Fruit fly (Drosophila melanogaster) whole organism, prepupa: Measurements from ENCODE around the gene CG3408.

Source experiments
- CG10631 ChIP-seq: fragments of 200-800 bp; sonication (Bioruptor generic); optimal IDR thresholded peaks from 2 replicates; lab custom pipeline; 2016; ENCODE audit warnings: missing biosample characterization, missing genetic modification characterization
- CG10669 ChIP-seq: fragments of 200-800 bp; sonication (Bioruptor generic); optimal IDR thresholded peaks from 3 replicates; lab custom pipeline; 2018; ENCODE audit warnings: missing biosample characterization, mild to moderate bottlenecking, missing genetic modification characterization, moderate library complexity
- CG11294 ChIP-seq: fragments of 200-800 bp; sonication (Bioruptor generic); IDR thresholded peaks from 2 replicates; pipeline ENCODE4 v1.3.6; 2022; ENCODE audit warnings: missing biosample characterization, missing genetic modification characterization
- CG11762 ChIP-seq: fragments of 200-800 bp; sonication (Bioruptor generic); optimal IDR thresholded peaks from 3 replicates; lab custom pipeline; 2016; ENCODE audit warnings: missing biosample characterization, missing genetic modification characterization; ENCODE audit not compliant: insufficient read depth
- CG11902 ChIP-seq: fragments of 200-800 bp; sonication (Bioruptor generic); optimal IDR thresholded peaks from 3 replicates; lab custom pipeline; 2016; ENCODE audit warnings: missing biosample characterization, missing genetic modification characterization
- CG15336 ChIP-seq: fragments of 200-800 bp; sonication (Bioruptor generic); IDR thresholded peaks from 2 replicates; pipeline ENCODE4 v1.3.6; 2022; ENCODE audit warnings: missing biosample characterization, missing genetic modification characterization
- CG1621 ChIP-seq: fragments of 200-800 bp; sonication (Bioruptor generic); optimal IDR thresholded peaks from 3 replicates; lab custom pipeline; 2018; ENCODE audit warnings: missing biosample characterization, mild to moderate bottlenecking, missing genetic modification characterization
- CG16779 ChIP-seq: fragments of 200-800 bp; sonication (Bioruptor generic); optimal IDR thresholded peaks from 3 replicates; lab custom pipeline; 2017; ENCODE audit warnings: missing biosample characterization, mild to moderate bottlenecking, missing genetic modification characterization
- CG3032 ChIP-seq: fragments of 200-800 bp; optimal IDR thresholded peaks from 2 replicates; lab custom pipeline; 2019; ENCODE audit warnings: missing biosample characterization, mild to moderate bottlenecking, missing genetic modification characterization, moderate library complexity
- CG31627 ChIP-seq: fragments of 200-800 bp; sonication (Bioruptor generic); optimal IDR thresholded peaks from 3 replicates; lab custom pipeline; 2016; ENCODE audit warnings: missing biosample characterization, missing genetic modification characterization
- CG32006 ChIP-seq: fragments of 200-800 bp; sonication (Bioruptor generic); optimal IDR thresholded peaks from 3 replicates; lab custom pipeline; 2017; ENCODE audit warnings: missing biosample characterization, mild to moderate bottlenecking, missing genetic modification characterization
- CG3919 ChIP-seq: fragments of 200-800 bp; sonication (Bioruptor generic); optimal IDR thresholded peaks from 3 replicates; lab custom pipeline; 2016; ENCODE audit warnings: missing biosample characterization, missing genetic modification characterization
- CG4318 ChIP-seq: fragments of 200-800 bp; sonication (Bioruptor generic); optimal IDR thresholded peaks from 3 replicates; lab custom pipeline; 2017; ENCODE audit warnings: missing biosample characterization, mild to moderate bottlenecking, missing genetic modification characterization
- CG6163 ChIP-seq: fragments of 200-800 bp; sonication (Bioruptor generic); IDR thresholded peaks from 3 replicates; pipeline ENCODE4 v1.3.6; 2022; ENCODE audit warnings: missing biosample characterization, missing genetic modification characterization
- CG6276 ChIP-seq: fragments of 200-800 bp; sonication (Bioruptor generic); optimal IDR thresholded peaks from 2 replicates; lab custom pipeline; 2017; ENCODE audit warnings: missing biosample characterization, mild to moderate bottlenecking, missing genetic modification characterization
- CG6808 ChIP-seq: fragments of 200-800 bp; sonication (Bioruptor generic); optimal IDR thresholded peaks from 3 replicates; lab custom pipeline; 2017; ENCODE audit warnings: missing biosample characterization, missing genetic modification characterization, mild to moderate bottlenecking, moderate library complexity, missing genetic modification reagents
- CG8119 ChIP-seq: fragments of 200-800 bp; sonication (Bioruptor generic); IDR thresholded peaks from 3 replicates; pipeline ENCODE4 v1.3.6; 2022; ENCODE audit warnings: missing biosample characterization, missing genetic modification characterization
- CG8632 ChIP-seq: fragments of 200-800 bp; sonication (Bioruptor generic); optimal IDR thresholded peaks from 3 replicates; lab custom pipeline; 2016; ENCODE audit warnings: missing biosample characterization, missing genetic modification characterization
- CG9139 ChIP-seq: fragments of 200-800 bp; sonication (Bioruptor generic); optimal IDR thresholded peaks from 3 replicates; lab custom pipeline; 2017; ENCODE audit warnings: missing biosample characterization, mild to moderate bottlenecking, missing genetic modification characterization
- Eip75B ChIP-seq: fragments of 200-800 bp; sonication (Bioruptor generic); optimal IDR thresholded peaks from 3 replicates; lab custom pipeline; 2016; ENCODE audit warnings: missing biosample characterization, missing genetic modification characterization
- Eip78C ChIP-seq: fragments of 200-800 bp; sonication (Bioruptor generic); peaks from one replicate; lab custom pipeline; 2016; ENCODE audit warnings: missing biosample characterization, missing genetic modification characterization
- Eip93F ChIP-seq: fragments of 200-800 bp; sonication (Bioruptor generic); optimal IDR thresholded peaks from 2 replicates; lab custom pipeline; 2016; ENCODE audit warnings: missing biosample characterization, mild to moderate bottlenecking, missing genetic modification characterization
- Ets21C ChIP-seq: fragments of 200-800 bp; sonication (Bioruptor generic); optimal IDR thresholded peaks from 3 replicates; lab custom pipeline; 2016; ENCODE audit warnings: missing biosample characterization, missing genetic modification characterization
- Ets96B ChIP-seq: fragments of 200-800 bp; optimal IDR thresholded peaks from 2 replicates; lab custom pipeline; 2019; ENCODE audit warnings: missing biosample characterization, mild to moderate bottlenecking, missing genetic modification characterization, moderate library complexity
- Gug ChIP-seq: fragments of 200-800 bp; sonication (Bioruptor generic); IDR thresholded peaks from 2 replicates; pipeline ENCODE4 v1.3.6; 2022; ENCODE audit warnings: missing biosample characterization, missing genetic modification characterization
- Hr38 ChIP-seq: sonication (Bioruptor generic); optimal IDR thresholded peaks from 2 replicates; lab custom pipeline; 2016; ENCODE audit warnings: missing biosample characterization, missing genetic modification characterization
- Hr4 ChIP-seq: fragments of 200-800 bp; sonication (Bioruptor generic); optimal IDR thresholded peaks from 3 replicates; lab custom pipeline; 2016; ENCODE audit warnings: missing biosample characterization, missing genetic modification characterization
- Met ChIP-seq: fragments of 200-800 bp; sonication (Bioruptor generic); optimal IDR thresholded peaks from 3 replicates; lab custom pipeline; 2016; ENCODE audit warnings: missing biosample characterization, missing genetic modification characterization
- OdsH ChIP-seq: fragments of 200-800 bp; sonication (Bioruptor generic); optimal IDR thresholded peaks from 3 replicates; lab custom pipeline; 2016; ENCODE audit warnings: missing biosample characterization, missing genetic modification characterization
- Smox ChIP-seq: fragments of 200-800 bp; sonication (Bioruptor generic); optimal IDR thresholded peaks from 3 replicates; lab custom pipeline; 2016; ENCODE audit warnings: missing biosample characterization, missing genetic modification characterization
- Sox14 ChIP-seq: fragments of 200-800 bp; sonication (Bioruptor generic); optimal IDR thresholded peaks from 3 replicates; lab custom pipeline; 2016; ENCODE audit warnings: missing biosample characterization, missing genetic modification characterization
- achi ChIP-seq: fragments of 200-800 bp; sonication (Bioruptor generic); optimal IDR thresholded peaks from 3 replicates; lab custom pipeline; 2016; ENCODE audit warnings: missing biosample characterization, missing genetic modification characterization
- cyc ChIP-seq: fragments of 200-800 bp; sonication (Bioruptor generic); optimal IDR thresholded peaks from 3 replicates; lab custom pipeline; 2016; ENCODE audit warnings: missing biosample characterization, missing genetic modification characterization
- dac ChIP-seq: fragments of 200-800 bp; sonication (Bioruptor generic); optimal IDR thresholded peaks from 2 replicates; lab custom pipeline; 2017; ENCODE audit warnings: missing biosample characterization, mild to moderate bottlenecking, missing genetic modification characterization
- dsx ChIP-seq: fragments of 200-800 bp; optimal IDR thresholded peaks from 3 replicates; lab custom pipeline; 2019; ENCODE audit warnings: missing biosample characterization, mild to moderate bottlenecking, missing genetic modification characterization, moderate library complexity; ENCODE audit not compliant: poor library complexity, severe bottlenecking
- esn ChIP-seq: fragments of 200-800 bp; sonication (Bioruptor generic); optimal IDR thresholded peaks from 2 replicates; lab custom pipeline; 2016; ENCODE audit warnings: missing biosample characterization, mild to moderate bottlenecking, missing genetic modification characterization, moderate library complexity
- fd59A ChIP-seq: fragments of 200-800 bp; sonication (Bioruptor generic); optimal IDR thresholded peaks from 2 replicates; lab custom pipeline; 2017; ENCODE audit warnings: missing biosample characterization, mild to moderate bottlenecking, missing genetic modification characterization, missing genetic modification reagents
- fkh ChIP-seq: fragments of 200-800 bp; sonication (Bioruptor generic); optimal IDR thresholded peaks from 3 replicates; lab custom pipeline; 2017; ENCODE audit warnings: missing biosample characterization, mild to moderate bottlenecking, missing genetic modification characterization, moderate library complexity
- lz ChIP-seq: fragments of 200-800 bp; sonication (Bioruptor generic); optimal IDR thresholded peaks from 3 replicates; lab custom pipeline; 2016; ENCODE audit warnings: missing biosample characterization, missing genetic modification characterization
- salr ChIP-seq, 2 experiments: fragments of 200-800 bp; sonication (Bioruptor generic); optimal IDR thresholded peaks; 3 replicates each; lab custom pipeline; 2016 to 2018; ENCODE audit warnings: missing biosample characterization in 2 of 2, missing genetic modification characterization in 2 of 2, mild to moderate bottlenecking in 1 of 2
- ss ChIP-seq, 2 experiments: fragments of 200-800 bp; sonication (Bioruptor generic); optimal IDR thresholded peaks; 2 replicates in 1 of 2; 3 replicates in 1 of 2; lab custom pipeline; 2017 to 2018; ENCODE audit warnings: mild to moderate bottlenecking in 2 of 2, missing biosample characterization in 2 of 2, missing genetic modification characterization in 2 of 2, moderate library complexity in 1 of 2
- svp ChIP-seq: fragments of 200-800 bp; sonication (Bioruptor generic); peaks from one replicate; lab custom pipeline; 2016; ENCODE audit warnings: missing biosample characterization, missing genetic modification characterization
- topi ChIP-seq: fragments of 200-800 bp; sonication (Bioruptor generic); optimal IDR thresholded peaks from 3 replicates; lab custom pipeline; 2016; ENCODE audit warnings: missing biosample characterization, missing genetic modification characterization
- vri ChIP-seq: fragments of 200-800 bp; sonication (Bioruptor generic); optimal IDR thresholded peaks from 3 replicates; lab custom pipeline; 2016; ENCODE audit warnings: missing biosample characterization, mild to moderate bottlenecking, missing genetic modification characterization

CG3408 gene

dm6 chr3L:9509037-9509830, at the start of gene CG3408:
CG3408 (minus strand) TSS chr3L:9509583.
- TF ChIP-seq CG10669 (no peak), CG4318 (GFP tag; lab: Kevin White, UChicago) (no peak), lz (GFP tag; lab: Kevin White, UChicago) (no peak), Ets96B (no peak), topi (GFP tag; lab: Kevin White, UChicago) (peak; percentile 23), CG6163 (GFP tag; lab: Robert Waterston, UW) (peak; percentile 59; the same call in 2 of the 3 replicates), CG1621 (tag; lab: Kevin White, UChicago) (peak; percentile 1), CG10631 (GFP tag; lab: Kevin White, UChicago) (no peak), CG11902 (no peak), dsx (GFP tag; lab: Kevin White, UChicago) (peak; percentile 12), Eip93F (GFP tag; lab: Kevin White, UChicago) (no peak), CG11762 (GFP tag; lab: Kevin White, UChicago) (no peak), Smox (GFP tag; lab: Kevin White, UChicago) (no peak), CG6276 (peak; percentile 26), CG3032 (tag; lab: Kevin White, UChicago) (no peak), CG16779 (tag; lab: Kevin White, UChicago) (peak; percentile 27), CG31627 (no peak), Eip75B (GFP tag; lab: Kevin White, UChicago) (no peak), salr (GFP tag; optimal IDR thresholded peaks at IDR 0.05; lab: Kevin White, UChicago) (no peak), ss (GFP tag; optimal IDR thresholded peaks at IDR 0.05; lab: Kevin White, UChicago) (peak; percentile 2 to 50), CG11294 (GFP tag; lab: Robert Waterston, UW) (0 out of 2 replicates have a peak, but pooled peaks have one; percentile 28), vri (GFP tag; lab: Kevin White, UChicago) (no peak), Met (peak; percentile 4), Sox14 (peak; percentile 15), Ets21C (GFP tag; lab: Kevin White, UChicago) (no peak), esn (GFP tag; lab: Kevin White, UChicago) (peak; percentile 2), CG9139 (peak; percentile 14), CG3919 (GFP tag; lab: Kevin White, UChicago) (peak; percentile 18), fkh (peak; percentile 82), cyc (GFP tag; lab: Kevin White, UChicago) (peak; percentile 0), svp (no peak), CG15336 (GFP tag; lab: Robert Waterston, UW) (no peak), CG32006 (GFP tag; lab: Kevin White, UChicago) (no peak), CG6808 (peak; percentile 31), Eip78C (GFP tag; lab: Kevin White, UChicago) (peak; percentile 79)

dm6 chr3L:9559040-9559439, 49.7 kb upstream of the CG3408 start:
- TF ChIP-seq CG6276 (no peak), dac (GFP tag; lab: Kevin White, UChicago) (no peak), vri (GFP tag; lab: Kevin White, UChicago) (no peak), achi (GFP tag; lab: Kevin White, UChicago) (peak; percentile 8), Eip75B (GFP tag; lab: Kevin White, UChicago) (no peak), svp (no peak), Ets96B (no peak), CG3032 (tag; lab: Kevin White, UChicago) (no peak), Eip78C (GFP tag; lab: Kevin White, UChicago) (peak; percentile 72), Hr4 (GFP tag; lab: Kevin White, UChicago) (no peak), Gug (no peak), CG1621 (tag; lab: Kevin White, UChicago) (no peak), Hr38 (GFP tag; lab: Kevin White, UChicago) (no peak), CG32006 (GFP tag; lab: Kevin White, UChicago) (peak; percentile 44), CG15336 (GFP tag; lab: Robert Waterston, UW) (peak; percentile 64), OdsH (peak; percentile 22), CG8632 (no peak), CG8119 (GFP tag; lab: Robert Waterston, UW) (peak; percentile 59), fd59A (no peak)
